Worm (Caenorhabditis elegans) whole organism, young adult: Measurements from ENCODE around the gene pgm-1.
"Not testable (repeated sequence)": the region's sequence is repeated elsewhere in the genome, so short reads cannot be mapped to it uniquely, and the experiment has no call there.

Experiments
- C17E4.6 ChIP-seq: fragments of 200-800 bp; sonication (Bioruptor generic); IDR thresholded peaks from 2 replicates; pipeline ENCODE4 v1.3.6; 2022; ENCODE audit warnings: missing genetic modification reagents, missing genetic modification characterization, missing compliant biosample characterization
- F22D6.2 ChIP-seq: sonication (generic microtip); optimal IDR thresholded peaks from 2 replicates; lab custom pipeline; 2016; ENCODE audit warnings: mild to moderate bottlenecking, missing genetic modification characterization, missing compliant biosample characterization
- F55B11.4 ChIP-seq: sonication (generic microtip); optimal IDR thresholded peaks from 2 replicates; lab custom pipeline; 2016; ENCODE audit warnings: missing compliant biosample characterization, missing genetic modification characterization, borderline replicate concordance; ENCODE audit not compliant: insufficient read depth
- T07F8.4 ChIP-seq: sonication (generic microtip); optimal IDR thresholded peaks from 2 replicates; lab custom pipeline; 2016; ENCODE audit warnings: mild to moderate bottlenecking, missing genetic modification characterization, moderate library complexity, missing compliant biosample characterization
- T26A5.8 ChIP-seq: sonication (generic microtip); optimal IDR thresholded peaks from 2 replicates; lab custom pipeline; 2016; ENCODE audit warnings: missing genetic modification characterization, missing compliant biosample characterization
- Y53G8AR.9 ChIP-seq: fragments of 200-800 bp; sonication (Bioruptor generic); conservative IDR thresholded peaks from 2 replicates; pipeline ENCODE4 v1.3.6; 2022; ENCODE audit warnings: missing genetic modification reagents, missing genetic modification characterization, missing compliant biosample characterization
- aptf-3 ChIP-seq: fragments of 200-800 bp; sonication (Bioruptor generic); IDR thresholded peaks from 2 replicates; pipeline ENCODE4 v1.3.6; 2022; ENCODE audit warnings: missing genetic modification characterization, missing compliant biosample characterization
- atf-7 ChIP-seq: sonication (generic microtip); optimal IDR thresholded peaks from 2 replicates; lab custom pipeline; 2017; ENCODE audit warnings: mild to moderate bottlenecking, missing genetic modification characterization, missing compliant biosample characterization
- athp-1 ChIP-seq: sonication (generic microtip); optimal IDR thresholded peaks from 2 replicates; lab custom pipeline; 2017; ENCODE audit warnings: mild to moderate bottlenecking, missing genetic modification characterization, missing compliant biosample characterization
- attf-3 ChIP-seq: fragments of 200-800 bp; sonication (Bioruptor generic); conservative IDR thresholded peaks from 2 replicates; pipeline ENCODE4 v1.3.6; 2022; ENCODE audit warnings: missing genetic modification reagents, missing genetic modification characterization, missing compliant biosample characterization
- cebp-1 ChIP-seq, 2 experiments: fragments of 200-800 bp in 1 of 2; sonication (Bioruptor generic) in 1 of 2; sonication (generic microtip) in 1 of 2; IDR thresholded peaks in 1 of 2; optimal IDR thresholded peaks in 1 of 2; 2 replicates each; pipeline versions ENCODE4 v1.3.6 to Lab custom; 2017 to 2022; ENCODE audit warnings: missing compliant biosample characterization in 2 of 2, missing genetic modification characterization in 2 of 2, mild to moderate bottlenecking in 1 of 2, missing genetic modification reagents in 1 of 2, moderate library complexity in 1 of 2
- ceh-58 ChIP-seq: fragments of 200-800 bp; sonication (Bioruptor generic); IDR thresholded peaks from 2 replicates; pipeline ENCODE4 v1.3.6; 2022; ENCODE audit warnings: missing genetic modification characterization, missing compliant biosample characterization
- efl-1 ChIP-seq: fragments of 150-350 bp; optimal IDR thresholded peaks from 2 replicates; lab custom pipeline; 2014; ENCODE audit warnings: missing biosample characterization, missing genetic modification reagents, missing genetic modification characterization
- ets-4 ChIP-seq: fragments of 200-800 bp; sonication (Bioruptor generic); optimal IDR thresholded peaks from 2 replicates; lab custom pipeline; 2018; ENCODE audit warnings: mild to moderate bottlenecking, missing genetic modification characterization, missing compliant biosample characterization
- fkh-3 ChIP-seq: sonication (generic microtip); optimal IDR thresholded peaks from 2 replicates; lab custom pipeline; 2016; ENCODE audit warnings: mild to moderate bottlenecking, missing genetic modification characterization, missing compliant biosample characterization
- hlh-12 ChIP-seq: sonication (generic microtip); optimal IDR thresholded peaks from 2 replicates; lab custom pipeline; 2016; ENCODE audit warnings: missing genetic modification characterization, missing compliant biosample characterization
- hlh-26 ChIP-seq: fragments of 200-800 bp; sonication (Bioruptor generic); conservative IDR thresholded peaks from 2 replicates; pipeline ENCODE4 v1.3.6; 2022; ENCODE audit warnings: missing genetic modification reagents, missing genetic modification characterization, missing compliant biosample characterization
- hrde-1 ChIP-seq: sonication (generic microtip); optimal IDR thresholded peaks from 2 replicates; lab custom pipeline; 2016; ENCODE audit warnings: missing genetic modification characterization, mild to moderate bottlenecking, missing compliant biosample characterization, moderate library complexity, missing genotype, missing genetic modification reagents, borderline replicate concordance
- lin-40 ChIP-seq: sonication (generic microtip); optimal IDR thresholded peaks from 2 replicates; lab custom pipeline; 2016; ENCODE audit warnings: missing genetic modification characterization, mild to moderate bottlenecking, missing compliant biosample characterization, missing genotype, missing genetic modification reagents
- madf-3 ChIP-seq: fragments of 200-800 bp; sonication (Bioruptor generic); IDR thresholded peaks from 2 replicates; pipeline ENCODE4 v1.3.6; 2022; ENCODE audit warnings: missing genetic modification reagents, missing genetic modification characterization, missing compliant biosample characterization
- madf-6 ChIP-seq: fragments of 200-800 bp; sonication (Bioruptor generic); IDR thresholded peaks from 2 replicates; pipeline ENCODE4 v1.3.6; 2022; ENCODE audit warnings: missing genetic modification reagents, missing genetic modification characterization, missing compliant biosample characterization
- nfya-1 ChIP-seq: sonication (generic microtip); optimal IDR thresholded peaks from 2 replicates; lab custom pipeline; 2017; ENCODE audit warnings: antibody characterized with exemption, missing compliant biosample characterization, missing genetic modification characterization, borderline replicate concordance; ENCODE audit not compliant: insufficient read depth
- nhr-179 ChIP-seq: sonication (generic microtip); optimal IDR thresholded peaks from 2 replicates; lab custom pipeline; 2016; ENCODE audit warnings: mild to moderate bottlenecking, missing genetic modification characterization, missing compliant biosample characterization
- snpc-1.3 ChIP-seq: sonication (generic microtip); optimal IDR thresholded peaks from 2 replicates; lab custom pipeline; 2017; ENCODE audit warnings: missing genetic modification characterization, mild to moderate bottlenecking, missing compliant biosample characterization, antibody characterized with exemption, moderate library complexity, missing genotype, missing genetic modification reagents; ENCODE audit not compliant: insufficient read depth
- snpc-3.4 ChIP-seq: sonication (generic microtip); optimal IDR thresholded peaks from 2 replicates; lab custom pipeline; 2017; ENCODE audit warnings: missing genetic modification characterization, mild to moderate bottlenecking, missing compliant biosample characterization, antibody characterized with exemption, moderate library complexity, missing genotype, missing genetic modification reagents
- sptf-2 ChIP-seq: fragments of 200-800 bp; sonication (Bioruptor generic); optimal IDR thresholded peaks from 2 replicates; lab custom pipeline; 2018; ENCODE audit warnings: mild to moderate bottlenecking, missing genetic modification characterization, missing compliant biosample characterization
- tbp1 ChIP-seq: fragments of 200-800 bp; sonication (Bioruptor generic); optimal IDR thresholded peaks from 2 replicates; lab custom pipeline; 2018; ENCODE audit warnings: mild to moderate bottlenecking, missing genetic modification characterization, missing compliant biosample characterization
- tbx-9 ChIP-seq: sonication (generic microtip); optimal IDR thresholded peaks from 2 replicates; lab custom pipeline; 2016; ENCODE audit warnings: borderline replicate concordance, missing genetic modification characterization, inconsistent platforms, missing compliant biosample characterization
- unc-130 ChIP-seq: sonication (generic microtip); optimal IDR thresholded peaks from 2 replicates; lab custom pipeline; 2016; ENCODE audit warnings: missing genetic modification reagents, missing genetic modification characterization, missing compliant biosample characterization
- unc-62 ChIP-seq: fragments of 150-350 bp; optimal IDR thresholded peaks from 2 replicates; lab custom pipeline; 2014; ENCODE audit warnings: missing biosample characterization, missing genetic modification reagents, missing genetic modification characterization
- ztf-18 ChIP-seq: sonication (generic microtip); optimal IDR thresholded peaks from 2 replicates; lab custom pipeline; 2016; ENCODE audit warnings: missing genotype, mild to moderate bottlenecking, missing genetic modification characterization, missing compliant biosample characterization
- ztf-22 ChIP-seq: fragments of 200-800 bp; sonication (Bioruptor generic); optimal IDR thresholded peaks from 2 replicates; lab custom pipeline; 2018; ENCODE audit warnings: mild to moderate bottlenecking, missing genetic modification characterization, moderate library complexity, missing compliant biosample characterization
- ztf-26 ChIP-seq: sonication (generic microtip); optimal IDR thresholded peaks from 2 replicates; lab custom pipeline; 2017; ENCODE audit warnings: missing genetic modification characterization, missing compliant biosample characterization

Gene pgm-1

DNA sequence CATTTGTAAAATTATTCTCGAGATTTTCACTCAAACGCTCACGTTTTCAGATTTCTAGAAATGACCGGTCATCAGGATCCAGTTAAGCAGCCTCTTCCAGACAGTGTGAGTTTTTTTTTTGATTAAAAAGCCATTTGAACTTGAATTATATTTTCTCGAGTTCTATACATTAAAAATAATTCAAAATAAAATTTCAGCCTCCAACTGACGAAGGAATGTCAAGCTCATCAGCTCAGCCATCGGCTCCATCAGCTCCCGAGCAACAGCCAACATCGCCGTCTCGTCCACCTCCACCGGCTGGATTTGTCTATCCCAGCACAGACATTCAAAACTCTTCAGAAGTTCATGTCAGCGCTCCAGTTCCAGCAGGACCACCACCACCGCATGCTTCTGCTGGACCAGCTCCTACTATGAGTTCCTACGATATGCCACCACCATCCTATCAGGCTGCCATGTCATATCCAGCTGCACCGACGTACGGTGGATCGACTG, 31.3 kb upstream of the pgm-1 start, which contains the start of gene F11G11.5 (continued):
- no peak for TF ChIP-seq cebp-1 (GFP tag; IDR thresholded peaks at IDR 0.05; lab: Robert Waterston, UW)
- peak; percentile 24 for TF ChIP-seq cebp-1 (tag; optimal IDR thresholded peaks at IDR 0.05; lab: Kevin White, UChicago)
- no peak for TF ChIP-seq tbp1 (GFP tag; lab: Kevin White, UChicago)
- TF ChIP-seq nfya-1 (tag; lab: Kevin White, UChicago): no peak
- no peak for TF ChIP-seq ztf-26 (tag; lab: Kevin White, UChicago)
- TF ChIP-seq efl-1 (GFP tag; lab: Kevin White, UChicago): no peak
- TF ChIP-seq, all 124 proteins: peak for 20

DNA sequence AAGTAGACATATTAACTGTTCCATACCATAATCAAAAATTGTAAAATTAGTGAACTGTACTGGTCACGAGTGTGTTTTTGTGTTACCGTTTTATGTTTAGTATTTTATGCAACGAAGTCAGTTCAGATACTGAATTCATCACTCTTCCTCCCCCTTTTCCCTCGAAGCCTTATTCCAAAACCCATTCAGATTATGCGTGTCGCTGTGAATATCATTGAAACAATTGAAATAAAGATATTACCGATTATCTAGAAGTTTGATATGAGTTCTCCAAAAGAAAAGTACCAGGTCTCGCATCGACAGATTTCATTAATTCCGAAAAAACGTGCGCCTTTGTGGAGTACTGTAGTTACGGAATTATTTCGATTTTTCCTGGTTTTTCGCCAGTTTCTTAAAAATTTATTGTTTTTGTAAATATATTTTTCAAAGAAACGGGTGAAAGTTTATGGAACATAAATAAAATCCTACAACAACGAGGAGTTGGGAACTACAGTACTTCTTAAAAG, 30.3 kb upstream of the pgm-1 start:
- 0 out of 2 replicates have a peak, but pooled peaks have one; percentile 14 for TF ChIP-seq Y53G8AR.9 (GFP tag; lab: Robert Waterston, UW)
- no peak for TF ChIP-seq cebp-1 (GFP tag; IDR thresholded peaks at IDR 0.05; lab: Robert Waterston, UW)
- TF ChIP-seq cebp-1 (tag; optimal IDR thresholded peaks at IDR 0.05; lab: Kevin White, UChicago): peak; percentile 52
- TF ChIP-seq ztf-18 (tag; lab: Kevin White, UChicago): peak; percentile 20
- no peak for TF ChIP-seq ztf-22
- TF ChIP-seq snpc-3.4 (tag; lab: Kevin White, UChicago): no peak
- TF ChIP-seq ceh-58 (GFP tag; lab: Robert Waterston, UW): no peak
- no peak for TF ChIP-seq hrde-1 (tag; lab: Kevin White, UChicago)

DNA sequence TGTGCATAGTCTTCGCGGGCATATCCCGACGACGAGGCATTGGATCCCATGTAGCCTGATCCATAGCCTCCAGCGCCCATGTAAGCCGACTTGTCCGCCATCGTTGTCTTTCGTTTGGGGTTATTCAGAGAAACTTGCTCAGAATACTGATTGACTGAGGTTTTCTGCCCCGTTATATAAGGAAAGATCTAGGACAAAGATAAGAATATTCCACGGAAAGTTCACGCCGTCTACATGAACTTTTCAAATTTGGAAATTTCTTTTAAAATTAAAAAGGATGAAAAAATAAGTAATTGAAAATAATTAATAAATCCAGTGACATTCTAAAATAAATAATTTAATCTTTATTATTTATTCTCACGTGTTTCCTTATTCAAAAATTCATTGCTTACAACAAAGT, 29.0 kb upstream of the pgm-1 start, which contains the start of the genes nspd-5 and F11G11.4:
nspd-5 (minus strand) TSS at position 101 of the 400 bp plus-strand sequence.
F11G11.4 (plus strand) TSS at position 335 of the 400 bp plus-strand sequence.
- not testable (repeated sequence) for TF ChIP-seq T26A5.8 (tag; lab: Kevin White, UChicago); ets-4 (GFP tag; lab: Kevin White, UChicago); hlh-12 (tag; lab: Kevin White, UChicago)

DNA sequence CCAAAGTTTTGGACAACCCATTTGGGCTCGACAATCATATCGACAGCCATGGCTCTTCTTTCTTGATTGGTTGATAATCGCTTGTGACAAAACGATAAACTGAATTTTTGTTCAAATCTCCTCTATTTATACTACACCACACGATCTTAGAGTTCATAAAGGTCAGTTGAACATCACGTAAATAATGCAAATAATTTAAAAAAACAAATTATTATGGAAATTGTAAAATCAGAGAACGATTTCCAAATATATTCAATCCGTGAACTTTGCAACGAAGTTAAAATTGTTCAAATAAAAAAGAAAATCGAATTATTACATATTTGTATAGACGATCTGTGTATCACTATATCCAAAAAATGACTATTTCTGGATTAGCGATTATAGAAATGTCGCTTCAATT, 25.9 kb upstream of the pgm-1 start, which contains the start of the genes mpst-4 and F11G11.14:
mpst-4 (minus strand) TSS at position 101 of the 400 bp plus-strand sequence.
F11G11.14 (plus strand) TSS at position 325 of the 400 bp plus-strand sequence.
- TF ChIP-seq F22D6.2 (tag; lab: Kevin White, UChicago) (no peak), F55B11.4 (no peak), aptf-3 (GFP tag; lab: Robert Waterston, UW) (no peak), madf-6 (GFP tag; lab: Robert Waterston, UW) (no peak)
- TF ChIP-seq, all 124 proteins: peak for 0

DNA sequence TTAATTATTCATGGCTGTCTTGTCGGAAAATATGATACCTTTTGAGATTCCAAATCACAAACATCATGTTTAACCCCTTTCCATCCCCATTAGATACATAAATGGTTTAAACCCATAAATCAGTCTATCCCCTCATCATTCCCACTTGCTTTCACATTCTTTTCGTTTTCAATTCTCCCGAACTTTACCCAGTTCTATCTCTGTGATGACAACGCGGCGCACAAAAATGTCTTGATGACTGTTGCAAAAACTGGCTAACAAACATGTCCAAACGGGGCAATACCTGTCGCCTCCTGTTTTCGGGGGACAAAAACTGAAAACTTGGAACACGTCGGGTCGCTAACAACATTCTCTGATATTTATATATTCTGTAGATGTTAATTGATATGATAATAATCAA, 23.2 kb upstream of the pgm-1 start:
- no peak for TF ChIP-seq madf-3 (GFP tag; lab: Robert Waterston, UW)
- TF ChIP-seq T07F8.4 (tag; lab: Kevin White, UChicago): no peak
- TF ChIP-seq atf-7 (tag; lab: Kevin White, UChicago): no peak
- TF ChIP-seq nfya-1 (tag; lab: Kevin White, UChicago): no peak
- TF ChIP-seq tbp1 (GFP tag; lab: Kevin White, UChicago): no peak
- TF ChIP-seq hlh-26 (GFP tag; lab: Robert Waterston, UW): no peak
- no peak for TF ChIP-seq fkh-3 (tag; lab: Kevin White, UChicago)
- no peak for TF ChIP-seq madf-6 (GFP tag; lab: Robert Waterston, UW)
- no peak for TF ChIP-seq attf-3 (GFP tag; lab: Robert Waterston, UW)
- TF ChIP-seq tbx-9 (tag; lab: Kevin White, UChicago): no peak
- no peak for TF ChIP-seq athp-1
- no peak for TF ChIP-seq sptf-2
- no peak for TF ChIP-seq lin-40 (tag; lab: Kevin White, UChicago)
- no peak for TF ChIP-seq unc-130 (GFP tag; lab: Kevin White, UChicago)
- TF ChIP-seq snpc-1.3 (tag; lab: Kevin White, UChicago): no peak
- TF ChIP-seq hrde-1 (tag; lab: Kevin White, UChicago): no peak
- TF ChIP-seq unc-62 (GFP tag; lab: Kevin White, UChicago): no peak
- no peak for TF ChIP-seq nhr-179 (tag; lab: Kevin White, UChicago)
- no peak for TF ChIP-seq C17E4.6
- TF ChIP-seq, all 124 proteins: peak for 0
